Worm (Caenorhabditis elegans) whole organism, L3 larva: ENCODE data around the gene ugt-29.

Experiments
- R02D3.7 ChIP-seq: fragments of 150-350 bp; optimal IDR thresholded peaks from 2 replicates; lab custom pipeline; 2014; ENCODE audit warnings: missing biosample characterization, missing genetic modification characterization
- ZK546.5 ChIP-seq: sonication (generic microtip); optimal IDR thresholded peaks from 2 replicates; lab custom pipeline; 2017; ENCODE audit warnings: missing biosample characterization, missing genetic modification characterization
- aly-2 ChIP-seq: fragments of 150-350 bp; optimal IDR thresholded peaks from 2 replicates; lab custom pipeline; 2014; ENCODE audit warnings: missing biosample characterization, missing genetic modification characterization
- ama-1 ChIP-seq: fragments of 150-350 bp; optimal IDR thresholded peaks from 2 replicates; lab custom pipeline; 2018
- ceh-16 ChIP-seq: sonication (generic microtip); optimal IDR thresholded peaks from 2 replicates; lab custom pipeline; 2017; ENCODE audit warnings: missing biosample characterization, missing genetic modification characterization
- ceh-9 ChIP-seq: sonication (generic microtip); optimal IDR thresholded peaks from 2 replicates; lab custom pipeline; 2018; ENCODE audit warnings: missing biosample characterization, missing genetic modification characterization
- elt-1 ChIP-seq: fragments of 150-350 bp; optimal IDR thresholded peaks from 2 replicates; lab custom pipeline; 2014; ENCODE audit warnings: missing biosample characterization, missing genetic modification characterization
- elt-2 ChIP-seq: sonication (generic microtip); optimal IDR thresholded peaks from 2 replicates; lab custom pipeline; 2016; ENCODE audit warnings: missing genetic modification reagents, mild to moderate bottlenecking, missing genetic modification characterization, missing compliant biosample characterization
- elt-3 ChIP-seq, 3 experiments: fragments of 150-350 bp in 1 of 3; sonication (generic microtip) in 2 of 3; optimal IDR thresholded peaks; 2 replicates in 2 of 3; 4 replicates in 1 of 3; lab custom pipeline; 2014 to 2017; ENCODE audit warnings: missing biosample characterization in 3 of 3, missing genetic modification characterization in 3 of 3
- eor-1 ChIP-seq, 2 experiments: fragments of 150-350 bp; optimal IDR thresholded peaks; 2 replicates each; lab custom pipeline; 2014 to 2018; ENCODE audit warnings: missing biosample characterization in 2 of 2, missing genetic modification characterization in 2 of 2
- fkh-10 ChIP-seq: sonication (generic microtip); optimal IDR thresholded peaks from 2 replicates; lab custom pipeline; 2017; ENCODE audit warnings: missing biosample characterization, missing genetic modification reagents, missing genetic modification characterization
- fkh-2 ChIP-seq: fragments of 150-350 bp; optimal IDR thresholded peaks from 2 replicates; lab custom pipeline; 2014; ENCODE audit warnings: missing biosample characterization, missing genetic modification reagents, missing genetic modification characterization
- fos-1 ChIP-seq: fragments of 150-350 bp; optimal IDR thresholded peaks from 2 replicates; lab custom pipeline; 2014; ENCODE audit warnings: missing biosample characterization, missing genetic modification characterization
- hmg-11 ChIP-seq: sonication (generic microtip); optimal IDR thresholded peaks from 2 replicates; lab custom pipeline; 2016; ENCODE audit warnings: missing genetic modification characterization, missing compliant biosample characterization
- lin-15B ChIP-seq: fragments of 150-350 bp; optimal IDR thresholded peaks from 2 replicates; lab custom pipeline; 2014; ENCODE audit warnings: missing biosample characterization, missing genetic modification characterization
- lin-39 ChIP-seq: fragments of 150-350 bp; optimal IDR thresholded peaks from 2 replicates; lab custom pipeline; 2018; ENCODE audit warnings: missing biosample characterization, missing genetic modification reagents, missing genetic modification characterization
- lsy-12 ChIP-seq: sonication (generic microtip); optimal IDR thresholded peaks from 2 replicates; lab custom pipeline; 2016; ENCODE audit warnings: mild to moderate bottlenecking, missing genetic modification characterization, missing compliant biosample characterization
- mdl-1 ChIP-seq: fragments of 150-350 bp; optimal IDR thresholded peaks from 2 replicates; lab custom pipeline; 2014; ENCODE audit warnings: missing biosample characterization, missing genetic modification characterization
- mml-1 ChIP-seq: fragments of 150-350 bp; sonication (generic microtip); optimal IDR thresholded peaks from 3 replicates; lab custom pipeline; 2014; ENCODE audit warnings: missing biosample characterization, missing genetic modification characterization
- nfya-1 ChIP-seq: sonication (generic microtip); optimal IDR thresholded peaks from 2 replicates; lab custom pipeline; 2017; ENCODE audit warnings: missing genetic modification characterization, mild to moderate bottlenecking, missing compliant biosample characterization, antibody characterized with exemption, moderate library complexity; ENCODE audit not compliant: insufficient read depth
- nhr-11 ChIP-seq: fragments of 150-350 bp; optimal IDR thresholded peaks from 2 replicates; lab custom pipeline; 2014; ENCODE audit warnings: missing biosample characterization, missing genetic modification characterization
- nhr-12 ChIP-seq: fragments of 150-350 bp; optimal IDR thresholded peaks from 2 replicates; lab custom pipeline; 2014; ENCODE audit warnings: missing biosample characterization, missing genetic modification characterization
- nhr-23 ChIP-seq: fragments of 150-350 bp; optimal IDR thresholded peaks from 2 replicates; lab custom pipeline; 2014; ENCODE audit warnings: missing biosample characterization, missing genetic modification reagents, missing genetic modification characterization
- nhr-237 ChIP-seq: fragments of 150-350 bp; optimal IDR thresholded peaks from 2 replicates; lab custom pipeline; 2014; ENCODE audit warnings: missing biosample characterization, missing genetic modification characterization
- nhr-25 ChIP-seq: sonication (generic microtip); optimal IDR thresholded peaks from 2 replicates; lab custom pipeline; 2017; ENCODE audit warnings: missing biosample characterization, missing genetic modification characterization
- nhr-28 ChIP-seq: fragments of 150-350 bp; optimal IDR thresholded peaks from 2 replicates; lab custom pipeline; 2014; ENCODE audit warnings: missing biosample characterization, missing genetic modification characterization
- nhr-67 ChIP-seq: fragments of 150-350 bp; optimal IDR thresholded peaks from 2 replicates; lab custom pipeline; 2014; ENCODE audit warnings: missing biosample characterization, missing genetic modification characterization
- pqm-1 ChIP-seq: fragments of 150-350 bp; optimal IDR thresholded peaks from 2 replicates; lab custom pipeline; 2017; ENCODE audit warnings: missing biosample characterization, missing genetic modification characterization, inconsistent platforms
- sea-2 ChIP-seq: fragments of 150-350 bp; sonication (generic microtip); optimal IDR thresholded peaks from 4 replicates; lab custom pipeline; 2014; ENCODE audit warnings: missing biosample characterization, missing genetic modification reagents, missing genetic modification characterization
- snpc-4 ChIP-seq: fragments of 150-350 bp; optimal IDR thresholded peaks from 2 replicates; lab custom pipeline; 2014; ENCODE audit warnings: missing biosample characterization, missing genetic modification characterization
- unc-39 ChIP-seq: sonication (generic microtip); optimal IDR thresholded peaks from 4 replicates; lab custom pipeline; 2017; ENCODE audit warnings: missing biosample characterization, missing genetic modification characterization
- unc-62 ChIP-seq: fragments of 150-350 bp; sonication (generic microtip); optimal IDR thresholded peaks from 4 replicates; lab custom pipeline; 2014; ENCODE audit warnings: missing biosample characterization, missing genetic modification reagents, missing genetic modification characterization
- zag-1 ChIP-seq: fragments of 150-350 bp; optimal IDR thresholded peaks from 2 replicates; lab custom pipeline; 2014; ENCODE audit warnings: missing biosample characterization, missing genetic modification characterization
- ztf-11 ChIP-seq: fragments of 150-350 bp; optimal IDR thresholded peaks from 2 replicates; lab custom pipeline; 2014; ENCODE audit warnings: missing biosample characterization, missing genetic modification characterization
- ztf-4 ChIP-seq: fragments of 150-350 bp; optimal IDR thresholded peaks from 2 replicates; lab custom pipeline; 2014; ENCODE audit warnings: missing biosample characterization, missing genetic modification characterization

Gene ugt-29

DNA sequence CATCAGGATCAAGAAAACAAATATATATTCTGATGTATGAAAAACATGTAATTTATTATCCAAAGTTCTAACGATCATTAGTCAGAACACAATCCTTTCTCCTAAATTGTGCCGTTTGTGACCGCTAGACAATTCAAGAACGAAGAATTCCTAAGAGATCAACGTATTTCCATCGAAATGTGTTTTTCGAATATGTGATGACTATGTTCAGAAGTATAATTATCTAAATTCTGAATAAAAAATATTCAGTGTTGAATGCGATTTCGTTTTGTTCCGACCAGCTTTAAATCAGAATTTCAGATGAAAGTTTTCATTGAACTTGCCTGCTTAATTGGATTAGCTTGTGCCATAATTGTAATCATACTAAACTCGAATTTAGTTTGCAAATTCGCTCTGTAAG lies 2.9 kb upstream of the ugt-29 start, which contains the start of gene srbc-37:
srbc-37 (plus strand) TSS at position 301 of the 400 bp plus-strand sequence.
- TF ChIP-seq R02D3.7 (tag; lab: Kevin White, UChicago): no peak
- TF ChIP-seq elt-3 (tag; optimal IDR thresholded peaks at IDR 0.05; lab: Kevin White, UChicago): no peak
- no peak for TF ChIP-seq nfya-1 (tag; lab: Kevin White, UChicago)
- TF ChIP-seq nhr-28: no peak
- no peak for TF ChIP-seq ceh-16 (tag; lab: Kevin White, UChicago)
- no peak for TF ChIP-seq eor-1 (tag; optimal IDR thresholded peaks at IDR 0.05; lab: Kevin White, UChicago)
- no peak for TF ChIP-seq ceh-9

DNA sequence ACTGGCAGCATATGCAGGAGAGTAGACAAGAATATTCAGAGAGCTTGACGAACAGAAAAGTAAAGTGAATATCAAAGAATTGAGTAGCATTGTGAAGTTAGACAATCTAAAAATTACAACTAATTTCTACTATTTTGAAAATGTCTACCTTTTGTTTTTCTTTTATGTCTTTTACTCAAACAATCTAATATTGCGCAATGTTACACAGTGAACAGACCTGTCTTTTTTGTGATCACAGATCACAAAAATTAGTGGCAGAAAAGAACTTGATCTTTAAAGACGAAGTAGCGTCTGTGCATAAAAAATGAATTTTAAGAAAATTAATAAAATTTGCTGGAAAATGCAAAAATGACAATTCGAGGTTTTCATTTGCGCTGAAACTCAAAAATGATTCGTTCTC lies 338 bp downstream of the ugt-29 start:
- TF ChIP-seq nhr-25 (no peak), nhr-23 (tag; lab: Kevin White, UChicago) (no peak), elt-1 (tag; lab: Kevin White, UChicago) (no peak), ceh-16 (tag; lab: Kevin White, UChicago) (no peak), nhr-28 (no peak), nhr-237 (no peak), nhr-12 (tag; lab: Kevin White, UChicago) (no peak), elt-2 (tag; lab: Kevin White, UChicago) (no peak), sea-2 (GFP tag; lab: Kevin White, UChicago) (no peak), unc-39 (tag; lab: Kevin White, UChicago) (no peak), fkh-2 (tag; lab: Kevin White, UChicago) (no peak), mml-1 (no peak), ZK546.5 (tag; lab: Kevin White, UChicago) (no peak), mdl-1 (tag; lab: Kevin White, UChicago) (no peak), nfya-1 (tag; lab: Kevin White, UChicago) (no peak), lin-15B (tag; lab: Kevin White, UChicago) (no peak), aly-2 (tag; lab: Kevin White, UChicago) (no peak), zag-1 (no peak)

DNA sequence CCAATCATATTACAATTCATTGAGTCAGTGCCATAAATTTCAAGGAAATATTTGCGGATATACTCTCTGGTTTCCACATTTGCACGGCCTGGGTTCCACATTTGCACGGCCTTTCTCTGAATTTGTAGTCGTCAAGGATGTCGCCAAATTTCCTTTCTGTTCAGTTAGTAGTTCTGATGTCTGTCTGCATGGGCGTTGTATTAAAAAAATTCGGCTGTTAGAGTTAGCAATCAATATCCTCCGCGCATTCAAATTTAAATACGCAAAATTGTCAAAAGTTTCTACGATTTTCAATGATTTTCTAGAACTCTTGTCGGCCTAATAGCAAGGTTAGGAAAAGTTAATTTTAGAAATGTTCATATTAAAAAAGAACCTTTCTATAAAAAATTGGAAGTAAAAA lies 3.5 kb downstream of the ugt-29 start, which contains the start of gene srj-52:
srj-52 (minus strand) TSS at position 101 of the 400 bp plus-strand sequence.
- TF ChIP-seq mdl-1 (tag; lab: Kevin White, UChicago): no peak
- TF ChIP-seq nhr-23 (tag; lab: Kevin White, UChicago): no peak
- no peak for TF ChIP-seq ztf-4 (tag; lab: Kevin White, UChicago)
- no peak for TF ChIP-seq nhr-67
- TF ChIP-seq fkh-2 (tag; lab: Kevin White, UChicago): no peak
- no peak for TF ChIP-seq sea-2 (GFP tag; lab: Kevin White, UChicago)
- no peak for TF ChIP-seq elt-1 (tag; lab: Kevin White, UChicago)
- TF ChIP-seq nhr-25: no peak
- TF ChIP-seq ama-1 (lab: Kevin White, UChicago): no peak
- TF ChIP-seq nhr-28: no peak
- no peak for TF ChIP-seq hmg-11 (tag; lab: Kevin White, UChicago)
- TF ChIP-seq elt-3 (tag; optimal IDR thresholded peaks at IDR 0.05; lab: Kevin White, UChicago): no peak
- TF ChIP-seq, all 47 proteins: peak for 0

DNA sequence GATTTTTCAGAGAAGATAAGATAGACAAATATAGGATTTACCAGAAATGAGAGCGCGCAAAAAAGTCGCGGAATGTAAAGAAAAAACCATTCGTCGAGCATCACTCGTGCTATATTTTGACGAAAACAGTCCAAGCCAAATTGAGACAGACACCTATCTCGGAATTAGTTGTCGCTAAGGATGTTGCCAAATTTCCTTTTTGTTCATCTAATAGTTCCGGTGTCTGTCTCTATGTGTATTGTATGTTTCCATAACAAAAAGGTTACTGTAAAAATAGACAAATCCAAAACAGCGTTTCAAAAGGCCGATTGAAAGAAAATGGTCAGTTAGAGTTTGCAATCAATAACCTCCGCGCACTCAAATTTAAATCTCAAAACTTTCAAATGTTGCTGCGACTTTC lies 4.8 kb downstream of the ugt-29 start, which contains the start of gene srj-53:
srj-53 (minus strand) TSS at position 101 of the 400 bp plus-strand sequence.
- no peak for TF ChIP-seq ceh-16 (tag; lab: Kevin White, UChicago)
- TF ChIP-seq unc-62 (GFP tag; lab: Kevin White, UChicago): no peak
- TF ChIP-seq nhr-12 (tag; lab: Kevin White, UChicago): no peak
- TF ChIP-seq fkh-10 (GFP tag; lab: Kevin White, UChicago): no peak
- no peak for TF ChIP-seq nhr-25
- no peak for TF ChIP-seq mml-1
- TF ChIP-seq ama-1 (lab: Kevin White, UChicago): no peak
- TF ChIP-seq nhr-67: no peak
- no peak for TF ChIP-seq lin-39 (tag; lab: Kevin White, UChicago)
- no peak for TF ChIP-seq zag-1
- TF ChIP-seq elt-2 (tag; lab: Kevin White, UChicago): no peak
- no peak for TF ChIP-seq nhr-11 (tag; lab: Kevin White, UChicago)
- TF ChIP-seq pqm-1 (tag; lab: Kevin White, UChicago): no peak

DNA sequence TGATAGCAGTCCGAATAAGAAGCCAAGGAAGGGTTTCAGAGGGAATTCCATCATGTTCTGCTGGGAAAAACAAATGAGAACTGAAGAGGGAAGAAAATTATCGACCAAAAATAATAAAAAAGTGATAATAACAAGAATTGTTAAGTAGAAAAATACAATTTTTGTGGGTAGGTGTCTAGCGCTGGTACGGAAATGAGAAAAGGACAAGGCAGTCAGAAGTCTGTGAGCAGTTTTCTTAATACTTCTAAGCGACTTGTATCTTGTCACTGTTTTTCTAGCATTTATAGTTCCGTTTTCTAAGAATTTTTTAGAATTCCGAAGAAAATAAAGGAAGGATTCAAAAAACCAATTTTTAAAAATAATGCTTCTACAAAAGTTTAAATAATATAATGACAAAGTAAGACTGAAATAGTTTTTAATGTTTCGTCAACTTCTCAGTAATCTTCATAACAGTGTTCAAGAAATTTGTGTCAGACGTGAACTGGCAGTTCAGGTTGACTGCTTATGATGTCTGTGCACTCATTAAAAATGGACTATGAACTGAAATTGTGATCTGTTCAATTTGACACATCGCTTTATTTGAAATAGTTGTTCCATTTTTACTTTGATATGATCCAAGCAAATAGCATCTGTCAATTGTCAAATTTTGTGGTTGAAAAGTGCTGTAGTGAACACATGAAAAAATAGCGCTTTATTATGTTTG lies 6.5 kb downstream of the ugt-29 start, which contains the start of gene srx-4:
srx-4 (minus strand) TSS at position 51 of the 703 bp plus-strand sequence.
- TF ChIP-seq zag-1 (no peak), fos-1 (tag; lab: Kevin White, UChicago) (no peak), lsy-12 (tag; lab: Kevin White, UChicago) (no peak), hmg-11 (tag; lab: Kevin White, UChicago) (no peak), snpc-4 (tag; lab: Kevin White, UChicago) (no peak), ztf-11 (tag; lab: Kevin White, UChicago) (no peak), nhr-23 (tag; lab: Kevin White, UChicago) (no peak), elt-1 (tag; lab: Kevin White, UChicago) (no peak)
